Worm (Caenorhabditis elegans) whole organism, midembryonic: ENCODE results near the gene fbxc-30.

ENCODE experiments used
- T22C8.4 ChIP-seq: fragments of 200-800 bp; sonication (Bioruptor generic); IDR thresholded peaks from 2 replicates; pipeline ENCODE4 v1.3.6; 2022; ENCODE audit warnings: missing genetic modification characterization, missing compliant biosample characterization
- cog-1 ChIP-seq: sonication (generic microtip); optimal IDR thresholded peaks from 2 replicates; lab custom pipeline; 2016; ENCODE audit warnings: missing genetic modification characterization, missing compliant biosample characterization
- flt-1 ChIP-seq: fragments of 200-800 bp; sonication (Bioruptor generic); IDR thresholded peaks from 2 replicates; pipeline ENCODE4 v1.3.6; 2022; ENCODE audit warnings: missing genetic modification characterization, missing compliant biosample characterization
- klf-2 ChIP-seq: fragments of 200-800 bp; sonication (Bioruptor generic); conservative IDR thresholded peaks from 2 replicates; pipeline ENCODE4 v1.3.6; 2022; ENCODE audit warnings: missing genetic modification reagents, missing genetic modification characterization, missing compliant biosample characterization
- ref-1 ChIP-seq: fragments of 200-800 bp; sonication (Bioruptor generic); conservative IDR thresholded peaks from 2 replicates; pipeline ENCODE4 v1.3.6; 2022; ENCODE audit warnings: missing genetic modification reagents, missing genetic modification characterization, missing compliant biosample characterization
- tab-1 ChIP-seq: fragments of 200-800 bp; sonication (Bioruptor generic); IDR thresholded peaks from 2 replicates; pipeline ENCODE4 v1.3.6; 2022; ENCODE audit warnings: missing genetic modification characterization, missing compliant biosample characterization
- ztf-23 ChIP-seq: fragments of 200-800 bp; sonication (Bioruptor generic); IDR thresholded peaks from 2 replicates; pipeline ENCODE4 v1.3.6; 2022; ENCODE audit warnings: missing genetic modification reagents, missing genetic modification characterization, missing compliant biosample characterization

- no peak for TF ChIP-seq flt-1 (GFP tag; lab: Robert Waterston, UW)
- TF ChIP-seq tab-1 (GFP tag; lab: Robert Waterston, UW): no peak
- no peak for TF ChIP-seq ref-1 (GFP tag; lab: Robert Waterston, UW)
- no peak for TF ChIP-seq T22C8.4
- no peak for TF ChIP-seq klf-2
- no peak for TF ChIP-seq ztf-23 (GFP tag; lab: Robert Waterston, UW)
- no peak for TF ChIP-seq cog-1 (tag; lab: Kevin White, UChicago)
Observed at ce11 chrII:915780-916179, 1.6 kb upstream of the fbxc-30 start, which contains the start of gene fbxc-29.
